Worm (Caenorhabditis elegans): ENCODE data around the gene C03B1.7.

DNA sequence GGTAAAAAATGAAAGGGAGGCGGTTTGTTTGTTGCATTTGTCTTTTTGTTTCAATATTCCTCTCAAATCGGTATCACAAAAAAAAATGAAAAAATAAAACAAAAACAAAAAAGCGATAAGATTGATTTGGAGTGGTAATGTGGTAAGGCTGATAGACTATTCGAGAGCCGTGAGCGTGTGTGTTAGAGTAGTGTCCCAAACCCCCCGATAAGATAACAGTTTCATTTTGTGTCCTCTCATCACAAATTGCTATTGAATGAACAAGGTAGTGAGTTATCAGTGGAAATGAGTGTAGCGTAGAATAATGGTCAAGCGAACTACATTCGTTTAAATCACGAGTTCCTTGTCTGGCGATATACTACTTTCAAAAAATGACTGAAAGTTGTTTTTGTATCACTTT is 3.2 kb upstream of the C03B1.7 start:
- TF ChIP-seq ces-1 (GFP tag; optimal IDR thresholded peaks at IDR 0.05) (no peak), unc-62 (GFP tag; optimal IDR thresholded peaks at IDR 0.05) (no peak), nhr-237 (tag; optimal IDR thresholded peaks at IDR 0.05) (no peak), lsy-2 (tag; optimal IDR thresholded peaks at IDR 0.05) (no peak), pha-4 (tag; optimal IDR thresholded peaks at IDR 0.05) (no peak), snpc-4 (tag; optimal IDR thresholded peaks at IDR 0.05) (no peak), M03D4.4 (tag; optimal IDR thresholded peaks at IDR 0.05) (no peak), mep-1 (tag; optimal IDR thresholded peaks at IDR 0.05) (no peak), ztf-11 (tag; optimal IDR thresholded peaks at IDR 0.05) (no peak), elt-3 (tag; optimal IDR thresholded peaks at IDR 0.05) (no peak), ham-2 (GFP tag; optimal IDR thresholded peaks at IDR 0.05) (no peak)
